Fruit fly (Drosophila melanogaster) Kc167 (cell line): ENCODE results near the gene Gr10a.

Source experiments
- Myc ChIP-seq: fragments of >200 bp; optimal IDR thresholded peaks from 2 replicates; lab custom pipeline; 2017; ENCODE audit warnings: missing external identifiers
- Sin3A ChIP-seq: fragments of >200 bp; optimal IDR thresholded peaks from 2 replicates; lab custom pipeline; 2018; ENCODE audit warnings: missing external identifiers
- h ChIP-seq: fragments of >200 bp; optimal IDR thresholded peaks from 3 replicates; lab custom pipeline; 2018; ENCODE audit warnings: missing external identifiers
- insv ChIP-seq: fragments of >200 bp; optimal IDR thresholded peaks from 3 replicates; lab custom pipeline; 2018; ENCODE audit warnings: missing external identifiers
- psq ChIP-seq: fragments of >200 bp; optimal IDR thresholded peaks from 2 replicates; lab custom pipeline; 2017; ENCODE audit warnings: missing external identifiers
- ttk ChIP-seq: sonication (Bioruptor generic); optimal IDR thresholded peaks from 2 replicates; lab custom pipeline; 2017; ENCODE audit warnings: missing external identifiers

Gr10a gene

dm6 chrX:11417322-11417721 lies at the start of gene Gr10a, which contains the start of gene Or10a:
Gene Gr10a (minus strand): TSS chrX:11417422.
Gene Or10a (minus strand): TSS chrX:11417422.
- TF ChIP-seq ttk (lab: Kevin White, UChicago) (no peak), Sin3A (lab: Kevin White, UChicago) (no peak), insv (lab: Kevin White, UChicago) (no peak), Myc (no peak), psq (lab: Kevin White, UChicago) (no peak), h (no peak)

- TF ChIP-seq psq (lab: Kevin White, UChicago), result no peak
- no peak for TF ChIP-seq Sin3A (lab: Kevin White, UChicago)
- no peak for TF ChIP-seq h
- no peak for TF ChIP-seq insv (lab: Kevin White, UChicago)
- TF ChIP-seq ttk (lab: Kevin White, UChicago), result no peak
- TF ChIP-seq Myc, result no peak
These were observed 49.5 kb upstream of the Gr10a start for dm6 chrX:11466757-11467156.

dm6 chrX:11464047-11464446 lies 46.8 kb upstream of the Gr10a start:
- TF ChIP-seq h, result no peak
- no peak for TF ChIP-seq insv (lab: Kevin White, UChicago)
- no peak for TF ChIP-seq psq (lab: Kevin White, UChicago)
- TF ChIP-seq Myc, result no peak
- no peak for TF ChIP-seq ttk (lab: Kevin White, UChicago)
- no peak for TF ChIP-seq Sin3A (lab: Kevin White, UChicago)

dm6 chrX:11458912-11459836 lies 42.0 kb upstream of the Gr10a start, which contains the start of gene CG43155:
Gene CG43155 (plus strand): TSS chrX:11459786.
- TF ChIP-seq psq (lab: Kevin White, UChicago) (no peak), ttk (lab: Kevin White, UChicago) (no peak), h (no peak), Sin3A (lab: Kevin White, UChicago) (no peak)

- TF ChIP-seq Sin3A (lab: Kevin White, UChicago), result no peak
These were observed 39.9 kb upstream of the Gr10a start for dm6 chrX:11457149-11457548.

dm6 chrX:11454189-11454882 lies 37.1 kb upstream of the Gr10a start, which contains the start of the genes Evi5 and HP5:
Gene Evi5 (minus strand): TSS chrX:11454386.
Gene HP5 (plus strand): TSS chrX:11454786.
- TF ChIP-seq Myc (no peak), Sin3A (lab: Kevin White, UChicago) (no peak), psq (lab: Kevin White, UChicago) (no peak), h (no peak), insv (lab: Kevin White, UChicago) (no peak), ttk (lab: Kevin White, UChicago) (no peak)

dm6 chrX:11453638-11454037 lies 36.4 kb upstream of the Gr10a start:
- TF ChIP-seq h (no peak), insv (lab: Kevin White, UChicago) (no peak), psq (lab: Kevin White, UChicago) (no peak), ttk (lab: Kevin White, UChicago) (no peak), Sin3A (lab: Kevin White, UChicago) (no peak), Myc (no peak)

- TF ChIP-seq Myc, result no peak
- TF ChIP-seq ttk (lab: Kevin White, UChicago), result no peak
- no peak for TF ChIP-seq insv (lab: Kevin White, UChicago)
- no peak for TF ChIP-seq Sin3A (lab: Kevin White, UChicago)
- TF ChIP-seq h, result no peak
- no peak for TF ChIP-seq psq (lab: Kevin White, UChicago)
These were observed 35.7 kb upstream of the Gr10a start for dm6 chrX:11452846-11453391.

dm6 chrX:11451630-11452029 lies 34.4 kb upstream of the Gr10a start:
- TF ChIP-seq Sin3A (lab: Kevin White, UChicago), result no peak
- TF ChIP-seq ttk (lab: Kevin White, UChicago), result no peak
- no peak for TF ChIP-seq Myc
- no peak for TF ChIP-seq psq (lab: Kevin White, UChicago)
- TF ChIP-seq h, result no peak
- no peak for TF ChIP-seq insv (lab: Kevin White, UChicago)

dm6 chrX:11451027-11451572 lies 33.9 kb upstream of the Gr10a start:
- TF ChIP-seq ttk (lab: Kevin White, UChicago), result no peak
- TF ChIP-seq h, result no peak
- TF ChIP-seq Myc, result no peak
- TF ChIP-seq insv (lab: Kevin White, UChicago), result no peak
- no peak for TF ChIP-seq psq (lab: Kevin White, UChicago)
- TF ChIP-seq Sin3A (lab: Kevin White, UChicago), result no peak

dm6 chrX:11450406-11450805 lies 33.2 kb upstream of the Gr10a start:
- TF ChIP-seq psq (lab: Kevin White, UChicago) (no peak), insv (lab: Kevin White, UChicago) (no peak), h (no peak), Sin3A (lab: Kevin White, UChicago) (no peak), Myc (no peak), ttk (lab: Kevin White, UChicago) (no peak)
